Worm (Caenorhabditis elegans) whole organism, L2 larva: ENCODE data around the gene ech-1.1.

Source experiments
- C34F6.9 ChIP-seq: fragments of 150-350 bp; optimal IDR thresholded peaks from 2 replicates; lab custom pipeline; 2014; ENCODE audit warnings: missing biosample characterization, missing genetic modification characterization
- F13H6.1 ChIP-seq: sonication (generic microtip); optimal IDR thresholded peaks from 2 replicates; lab custom pipeline; 2016; ENCODE audit warnings: missing genetic modification characterization, missing compliant biosample characterization
- R02D3.7 ChIP-seq: fragments of 150-350 bp; optimal IDR thresholded peaks from 2 replicates; lab custom pipeline; 2014; ENCODE audit warnings: missing biosample characterization, missing genetic modification characterization
- Y55F3AM.14 ChIP-seq: fragments of 200-800 bp; sonication (Bioruptor generic); optimal IDR thresholded peaks from 2 replicates; lab custom pipeline; 2018; ENCODE audit warnings: mild to moderate bottlenecking, missing genetic modification characterization, missing compliant biosample characterization
- ZK546.5 ChIP-seq: sonication (generic microtip); optimal IDR thresholded peaks from 2 replicates; lab custom pipeline; 2017; ENCODE audit warnings: missing biosample characterization, missing genetic modification characterization
- alr-1 ChIP-seq: fragments of 150-350 bp; optimal IDR thresholded peaks from 2 replicates; lab custom pipeline; 2014; ENCODE audit warnings: missing biosample characterization, missing genetic modification characterization
- aly-2 ChIP-seq: fragments of 150-350 bp; optimal IDR thresholded peaks from 2 replicates; lab custom pipeline; 2014; ENCODE audit warnings: missing biosample characterization, missing genetic modification characterization
- ama-1 ChIP-seq: fragments of 150-350 bp; optimal IDR thresholded peaks from 2 replicates; lab custom pipeline; 2018; ENCODE audit warnings: inconsistent platforms
- ceh-16 ChIP-seq: fragments of 150-350 bp; optimal IDR thresholded peaks from 2 replicates; lab custom pipeline; 2014; ENCODE audit warnings: missing biosample characterization, missing genetic modification characterization
- ceh-82 ChIP-seq: fragments of 150-350 bp; optimal IDR thresholded peaks from 2 replicates; lab custom pipeline; 2014; ENCODE audit warnings: missing biosample characterization, missing genetic modification characterization
- crh-2 ChIP-seq: sonication (generic microtip); optimal IDR thresholded peaks from 2 replicates; lab custom pipeline; 2017; ENCODE audit warnings: missing biosample characterization, missing genetic modification characterization
- dmd-4 ChIP-seq: sonication (generic microtip); optimal IDR thresholded peaks from 2 replicates; lab custom pipeline; 2017; ENCODE audit warnings: missing biosample characterization, missing genetic modification characterization
- egl-27 ChIP-seq: sonication (generic microtip); optimal IDR thresholded peaks from 3 replicates; lab custom pipeline; 2017; ENCODE audit warnings: missing biosample characterization, missing genetic modification reagents, missing genetic modification characterization
- elt-3 ChIP-seq: sonication (generic microtip); optimal IDR thresholded peaks from 2 replicates; lab custom pipeline; 2017; ENCODE audit warnings: missing biosample characterization, missing genetic modification characterization
- fos-1 ChIP-seq: fragments of 150-350 bp; optimal IDR thresholded peaks from 2 replicates; lab custom pipeline; 2014; ENCODE audit warnings: missing biosample characterization, missing genetic modification characterization
- gmeb-1 ChIP-seq: fragments of 150-350 bp; optimal IDR thresholded peaks from 2 replicates; lab custom pipeline; 2014; ENCODE audit warnings: missing biosample characterization, missing genetic modification characterization
- lin-11 ChIP-seq: fragments of 150-350 bp; sonication (generic microtip); optimal IDR thresholded peaks from 2 replicates; lab custom pipeline; 2014; ENCODE audit warnings: missing biosample characterization, missing genetic modification characterization, inconsistent platforms, mixed read lengths
- lin-13 ChIP-seq: fragments of 150-350 bp; optimal IDR thresholded peaks from 2 replicates; lab custom pipeline; 2014; ENCODE audit warnings: missing biosample characterization, missing genetic modification reagents, missing genetic modification characterization
- lsy-2 ChIP-seq, 2 experiments: fragments of 150-350 bp in 1 of 2; sonication (generic microtip) in 1 of 2; optimal IDR thresholded peaks; 2 replicates each; lab custom pipeline; 2014 to 2017; ENCODE audit warnings: missing biosample characterization in 2 of 2, missing genetic modification characterization in 2 of 2
- mab-5 ChIP-seq: fragments of 150-350 bp; optimal IDR thresholded peaks from 2 replicates; lab custom pipeline; 2014; ENCODE audit warnings: missing biosample characterization, missing genetic modification characterization
- nhr-10 ChIP-seq: sonication (generic microtip); optimal IDR thresholded peaks from 2 replicates; lab custom pipeline; 2017; ENCODE audit warnings: missing biosample characterization, missing genetic modification characterization
- nhr-11 ChIP-seq: fragments of 150-350 bp; optimal IDR thresholded peaks from 2 replicates; lab custom pipeline; 2014; ENCODE audit warnings: missing biosample characterization, missing genetic modification characterization
- nhr-12 ChIP-seq: fragments of 150-350 bp; optimal IDR thresholded peaks from 2 replicates; lab custom pipeline; 2014; ENCODE audit warnings: missing biosample characterization, missing genetic modification characterization
- nhr-129 ChIP-seq: fragments of 150-350 bp; optimal IDR thresholded peaks from 2 replicates; lab custom pipeline; 2014; ENCODE audit warnings: missing biosample characterization, missing genetic modification characterization
- nhr-21 ChIP-seq: fragments of 150-350 bp; optimal IDR thresholded peaks from 2 replicates; lab custom pipeline; 2014; ENCODE audit warnings: missing biosample characterization, missing genetic modification characterization
- nhr-23 ChIP-seq: fragments of 150-350 bp; optimal IDR thresholded peaks from 2 replicates; lab custom pipeline; 2014; ENCODE audit warnings: missing biosample characterization, missing genetic modification reagents, missing genetic modification characterization
- nhr-237 ChIP-seq: fragments of 150-350 bp; optimal IDR thresholded peaks from 2 replicates; lab custom pipeline; 2014; ENCODE audit warnings: missing biosample characterization, missing genetic modification characterization
- nhr-25 ChIP-seq: fragments of 150-350 bp; sonication (generic microtip); optimal IDR thresholded peaks from 3 replicates; lab custom pipeline; 2014; ENCODE audit warnings: missing biosample characterization, missing genetic modification characterization
- nhr-6 ChIP-seq: fragments of 150-350 bp; optimal IDR thresholded peaks from 2 replicates; lab custom pipeline; 2014; ENCODE audit warnings: missing biosample characterization, missing genetic modification characterization
- peb-1 ChIP-seq: fragments of 150-350 bp; optimal IDR thresholded peaks from 2 replicates; lab custom pipeline; 2014; ENCODE audit warnings: missing biosample characterization, missing genetic modification characterization
- sem-4 ChIP-seq: fragments of 150-350 bp; optimal IDR thresholded peaks from 2 replicates; lab custom pipeline; 2014; ENCODE audit warnings: missing biosample characterization, missing genetic modification reagents, missing genetic modification characterization
- skn-1 ChIP-seq: sonication (generic microtip); optimal IDR thresholded peaks from 2 replicates; lab custom pipeline; 2017; ENCODE audit warnings: missing biosample characterization, missing genetic modification characterization
- sma-3 ChIP-seq: sonication (generic microtip); optimal IDR thresholded peaks from 2 replicates; lab custom pipeline; 2016; ENCODE audit warnings: missing genetic modification reagents, missing genetic modification characterization, missing compliant biosample characterization
- sma-9 ChIP-seq, 2 experiments: fragments of 150-350 bp in 1 of 2; sonication (generic microtip) in 1 of 2; optimal IDR thresholded peaks; 2 replicates each; lab custom pipeline; 2014 to 2016; ENCODE audit warnings: missing genetic modification characterization in 2 of 2, mild to moderate bottlenecking in 1 of 2, missing biosample characterization in 1 of 2, missing compliant biosample characterization in 1 of 2, missing genetic modification reagents in 1 of 2, moderate library complexity in 1 of 2
- snpc-4 ChIP-seq: fragments of 150-350 bp; optimal IDR thresholded peaks from 2 replicates; lab custom pipeline; 2014; ENCODE audit warnings: missing biosample characterization, missing genetic modification characterization
- unc-55 ChIP-seq: fragments of 150-350 bp; sonication (generic microtip); optimal IDR thresholded peaks from 3 replicates; lab custom pipeline; 2014; ENCODE audit warnings: missing biosample characterization, missing genetic modification reagents, missing genetic modification characterization
- unc-62 ChIP-seq: fragments of 150-350 bp; optimal IDR thresholded peaks from 2 replicates; lab custom pipeline; 2014; ENCODE audit warnings: missing biosample characterization, missing genetic modification reagents, missing genetic modification characterization
- zag-1 ChIP-seq: fragments of 150-350 bp; optimal IDR thresholded peaks from 2 replicates; lab custom pipeline; 2014; ENCODE audit warnings: missing biosample characterization, missing genetic modification characterization
- ztf-1 ChIP-seq: fragments of 200-800 bp; sonication (Bioruptor generic); conservative IDR thresholded peaks from 2 replicates; pipeline ENCODE4 v1.3.6; 2022; ENCODE audit warnings: missing genetic modification characterization, missing compliant biosample characterization
- ztf-11 ChIP-seq: sonication (generic microtip); optimal IDR thresholded peaks from 2 replicates; lab custom pipeline; 2017; ENCODE audit warnings: missing biosample characterization, missing genetic modification characterization
- ztf-4 ChIP-seq: fragments of 150-350 bp; optimal IDR thresholded peaks from 2 replicates; lab custom pipeline; 2014; ENCODE audit warnings: missing biosample characterization, missing genetic modification characterization

The ech-1.1 gene

ce11 chrV:15327745-15328447 is 33.4 kb downstream of the ech-1.1 start, which contains the start of gene ZK1037.6:
ZK1037.6 (minus strand) TSS chrV:15327795.
- TF ChIP-seq elt-3 (tag; lab: Kevin White, UChicago) (no peak), F13H6.1 (tag; lab: Kevin White, UChicago) (no peak), fos-1 (tag; lab: Kevin White, UChicago) (peak; percentile 72)
- TF ChIP-seq, all 48 proteins: peak for 1

- no peak for TF ChIP-seq aly-2 (tag; lab: Kevin White, UChicago)
- TF ChIP-seq fos-1 (tag; lab: Kevin White, UChicago) = peak; percentile 94
These were observed 37.9 kb downstream of the ech-1.1 start for ce11 chrV:15323417-15323816.

DNA sequence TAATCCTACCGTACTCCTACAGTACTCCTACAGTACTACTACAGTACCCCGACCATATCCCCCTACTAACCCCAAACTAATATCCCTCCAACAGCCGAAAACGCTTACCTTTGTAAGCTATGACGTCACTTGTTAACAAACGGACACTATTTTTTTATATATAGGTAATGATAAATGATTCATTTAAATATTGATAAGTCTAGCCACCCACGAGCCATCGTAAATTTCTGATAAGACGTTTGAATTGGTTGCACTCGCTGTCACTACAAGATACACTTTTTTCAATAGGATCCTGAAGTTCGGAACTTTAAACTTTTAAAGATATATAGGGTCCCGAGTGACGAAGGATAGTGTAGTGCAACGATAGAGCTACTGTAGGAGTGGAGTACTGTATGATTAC is 38.7 kb downstream of the ech-1.1 start, which contains the start of gene nhr-247:
Gene nhr-247, plus strand, starts transcription at position 330 of the 400 bp plus-strand sequence.
- peak; percentile 69 for TF ChIP-seq fos-1 (tag; lab: Kevin White, UChicago)

DNA sequence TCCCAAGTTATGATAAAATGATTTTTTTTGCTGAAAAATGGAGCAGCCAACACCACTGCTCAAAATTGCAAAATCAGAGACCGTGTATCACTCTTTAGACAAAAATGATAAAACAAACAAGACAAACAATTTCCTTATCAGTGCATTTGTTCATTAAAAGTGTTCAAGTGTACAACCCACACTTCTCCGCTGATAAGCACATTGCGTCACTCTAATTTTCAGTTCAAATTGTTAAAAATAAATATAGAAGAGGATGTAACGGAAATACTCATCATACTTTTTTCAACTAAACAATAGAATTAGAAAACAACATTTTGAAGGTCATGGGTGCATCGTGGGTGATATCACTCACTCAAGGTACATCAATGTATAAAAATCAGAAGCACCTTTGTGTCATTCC is 42.7 kb downstream of the ech-1.1 start, which contains the start of gene nhr-291:
Gene nhr-291, plus strand, starts transcription at position 324 of the 400 bp plus-strand sequence.
- no peak for TF ChIP-seq nhr-237 (tag; lab: Kevin White, UChicago)
- TF ChIP-seq mab-5 (tag; lab: Kevin White, UChicago) = no peak
- no peak for TF ChIP-seq peb-1
- no peak for TF ChIP-seq elt-3 (tag; lab: Kevin White, UChicago)
- no peak for TF ChIP-seq R02D3.7
- no peak for TF ChIP-seq ztf-1 (GFP tag; lab: Robert Waterston, UW)
- TF ChIP-seq skn-1 (tag; lab: Kevin White, UChicago) = no peak
- no peak for TF ChIP-seq ztf-4
- no peak for TF ChIP-seq Y55F3AM.14 (GFP tag; lab: Kevin White, UChicago)
- no peak for TF ChIP-seq nhr-129 (tag; lab: Kevin White, UChicago)
- no peak for TF ChIP-seq dmd-4
- TF ChIP-seq nhr-21 = no peak
- no peak for TF ChIP-seq ztf-11 (tag; lab: Kevin White, UChicago)
- no peak for TF ChIP-seq unc-62 (GFP tag; lab: Kevin White, UChicago)
- TF ChIP-seq F13H6.1 (tag; lab: Kevin White, UChicago) = no peak
- no peak for TF ChIP-seq snpc-4
- peak; percentile 11 for TF ChIP-seq sma-3
- peak; percentile 34 for TF ChIP-seq crh-2 (tag; lab: Kevin White, UChicago)
- no peak for TF ChIP-seq lsy-2 (tag; optimal IDR thresholded peaks at IDR 0.05; lab: Kevin White, UChicago)
- TF ChIP-seq nhr-25 = no peak
- TF ChIP-seq sem-4 (tag; lab: Kevin White, UChicago) = no peak
- TF ChIP-seq nhr-12 (tag; lab: Kevin White, UChicago) = no peak
- TF ChIP-seq ceh-16 = no peak
- TF ChIP-seq nhr-6 (tag; lab: Kevin White, UChicago) = no peak
- no peak for TF ChIP-seq alr-1 (tag; lab: Kevin White, UChicago)
- TF ChIP-seq lin-13 = no peak
- no peak for TF ChIP-seq nhr-11 (tag; lab: Kevin White, UChicago)
- TF ChIP-seq fos-1 (tag; lab: Kevin White, UChicago) = peak; percentile 99
- TF ChIP-seq nhr-23 (tag; lab: Kevin White, UChicago) = no peak
- no peak for TF ChIP-seq ZK546.5 (tag; lab: Kevin White, UChicago)
- peak; percentile 79 for TF ChIP-seq sma-9 (GFP tag; optimal IDR thresholded peaks at IDR 0.05; lab: Kevin White, UChicago)
- no peak for TF ChIP-seq sma-9 (tag; optimal IDR thresholded peaks at IDR 0.05; lab: Kevin White, UChicago)
- TF ChIP-seq ceh-82 (tag; lab: Kevin White, UChicago) = no peak
- TF ChIP-seq unc-55 (GFP tag; lab: Kevin White, UChicago) = no peak
- no peak for TF ChIP-seq lin-11 (tag; lab: Kevin White, UChicago)
- TF ChIP-seq aly-2 (tag; lab: Kevin White, UChicago) = no peak
- no peak for TF ChIP-seq C34F6.9 (tag; lab: Kevin White, UChicago)
- TF ChIP-seq gmeb-1 (tag; lab: Kevin White, UChicago) = peak; percentile 42
- TF ChIP-seq egl-27 (tag; lab: Kevin White, UChicago) = peak; percentile 35
- no peak for TF ChIP-seq nhr-10 (tag; lab: Kevin White, UChicago)
- TF ChIP-seq ama-1 (lab: Kevin White, UChicago) = no peak
- no peak for TF ChIP-seq zag-1 (tag; lab: Kevin White, UChicago)
